Fruit fly (Drosophila melanogaster): ENCODE results near the gene CG3808.

Gene CG3808

DNA sequence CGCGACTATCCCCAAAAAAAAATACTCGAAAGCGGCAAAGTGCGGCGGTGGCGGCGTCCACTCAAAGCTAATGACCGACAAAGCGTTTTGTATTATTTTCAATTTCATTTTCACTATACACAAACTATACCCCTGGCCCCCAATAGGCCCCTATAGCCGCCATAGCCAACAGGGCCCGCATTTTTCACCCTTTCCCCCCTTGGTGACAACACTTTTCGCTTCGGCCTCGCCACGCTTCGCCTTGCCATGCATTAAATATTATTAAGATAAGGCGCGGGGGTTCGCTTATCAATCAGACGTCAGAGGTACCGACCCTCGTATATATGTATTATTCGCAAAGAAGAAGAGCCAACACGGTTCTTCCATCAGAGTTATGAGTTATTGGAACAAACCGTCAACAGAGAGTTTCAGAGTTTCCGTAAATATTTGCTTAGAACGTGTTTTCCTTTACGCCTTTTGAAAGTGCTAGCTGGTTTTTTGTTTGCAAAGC is 39.8 kb upstream of the CG3808 start (continued):
- TF ChIP-seq oc (tag; optimal IDR thresholded peaks at IDR 0.05) (no peak), CG7556 (GFP tag; optimal IDR thresholded peaks at IDR 0.05) (no peak), Nf-YC (tag; optimal IDR thresholded peaks at IDR 0.05) (no peak), shn (GFP tag; optimal IDR thresholded peaks at IDR 0.05) (no peak), CG8281 (tag; optimal IDR thresholded peaks at IDR 0.05) (no peak), NFAT (GFP tag; IDR thresholded peaks at IDR 0.05) (no peak), hbn (GFP tag; IDR thresholded peaks at IDR 0.05; ENCODE audit: partially characterized antibody) (no peak), scrt (GFP tag; optimal IDR thresholded peaks at IDR 0.05) (no peak), Awh (GFP tag; IDR thresholded peaks at IDR 0.05) (no peak), odd (GFP tag; optimal IDR thresholded peaks at IDR 0.05) (peak; percentile 16), CG12391 (tag; optimal IDR thresholded peaks at IDR 0.05) (no peak), seq (GFP tag; IDR thresholded peaks at IDR 0.05) (0 out of 2 replicates have a peak, but pooled peaks have one; percentile 18), tgo (GFP tag; IDR thresholded peaks at IDR 0.05) (no peak), D19A (tag; optimal IDR thresholded peaks at IDR 0.05) (no peak), ash1 (GFP tag; optimal IDR thresholded peaks at IDR 0.05) (no peak), ato (GFP tag; IDR thresholded peaks at IDR 0.05; ENCODE audit: partially characterized antibody) (no peak), lbe (GFP tag; optimal IDR thresholded peaks at IDR 0.05) (no peak), tio (GFP tag; optimal IDR thresholded peaks at IDR 0.05) (no peak), CG4707 (GFP tag; optimal IDR thresholded peaks at IDR 0.05) (peak; percentile 50), Hey (tag; optimal IDR thresholded peaks at IDR 0.05) (peak; percentile 86), CG1529 (GFP tag; optimal IDR thresholded peaks at IDR 0.05) (peak; percentile 18), Poxn (GFP tag; IDR thresholded peaks at IDR 0.05) (no peak), fd64A (GFP tag; optimal IDR thresholded peaks at IDR 0.05) (no peak), cwo (GFP tag; optimal IDR thresholded peaks at IDR 0.05) (peak; percentile 37), Adf1 (GFP tag; IDR thresholded peaks at IDR 0.05) (peak; percentile 64), CG3838 (GFP tag; optimal IDR thresholded peaks at IDR 0.05) (peak; percentile 28), slp2 (GFP tag; optimal IDR thresholded peaks at IDR 0.05) (no peak), crol (GFP tag; IDR thresholded peaks at IDR 0.05) (peak; percentile 98), esg (GFP tag; conservative IDR thresholded peaks at IDR 0.05) (no peak), CG8359 (GFP tag; optimal IDR thresholded peaks at IDR 0.05; ENCODE audit: borderline replicate concordance) (no peak), CG4854 (GFP tag; optimal IDR thresholded peaks at IDR 0.05) (no peak), CG6854 (GFP tag; optimal IDR thresholded peaks at IDR 0.05) (no peak), repo (GFP tag; optimal IDR thresholded peaks at IDR 0.05) (no peak), CG2202 (tag; optimal IDR thresholded peaks at IDR 0.05) (peak; percentile 60), CG34376 (GFP tag; optimal IDR thresholded peaks at IDR 0.05) (no peak), CTCF (GFP tag; optimal IDR thresholded peaks at IDR 0.05) (no peak), Atf3 (GFP tag; optimal IDR thresholded peaks at IDR 0.05) (no peak), nerfin-2 (GFP tag; IDR thresholded peaks at IDR 0.05; ENCODE audit: partially characterized antibody) (no peak), Optix (GFP tag; IDR thresholded peaks at IDR 0.05) (no peak), Taf1 (GFP tag; IDR thresholded peaks at IDR 0.05) (no peak), CG7357 (GFP tag; IDR thresholded peaks at IDR 0.05) (no peak), Sry-δ (GFP tag; optimal IDR thresholded peaks at IDR 0.05) (no peak), CG8290 (GFP tag; optimal IDR thresholded peaks at IDR 0.05) (no peak), CG8290 (tag; optimal IDR thresholded peaks at IDR 0.05) (peak in 1 of 2 experiments; percentile 52), vnd (GFP tag; IDR thresholded peaks at IDR 0.05; ENCODE audit: partially characterized antibody) (no peak), CG32767 (GFP tag; IDR thresholded peaks at IDR 0.05) (no peak), ase (GFP tag; IDR thresholded peaks at IDR 0.05) (no peak), CG10366 (GFP tag; IDR thresholded peaks at IDR 0.05) (no peak), Dip2 (GFP tag; IDR thresholded peaks at IDR 0.05) (no peak), CG6175 (GFP tag; IDR thresholded peaks at IDR 0.05) (peak; percentile 90; the same call in 2 of the 3 replicates), gfzf (GFP tag; optimal IDR thresholded peaks at IDR 0.05) (no peak), org-1 (GFP tag; optimal IDR thresholded peaks at IDR 0.05) (no peak), BtbVII (GFP tag; optimal IDR thresholded peaks at IDR 0.05) (no peak)
